Worm (Caenorhabditis elegans) whole organism, early embryonic: ENCODE measurements around the gene psf-1.
"Not testable (repeated sequence)": the region's sequence is repeated elsewhere in the genome, so short reads cannot be mapped to it uniquely, and the experiment has no call there.

ENCODE experiments used
- B0310.2 ChIP-seq: sonication (generic microtip); optimal IDR thresholded peaks from 2 replicates; lab custom pipeline; 2016; ENCODE audit warnings: mild to moderate bottlenecking, missing genetic modification characterization, missing compliant biosample characterization
- F13C5.2 ChIP-seq: sonication (generic microtip); optimal IDR thresholded peaks from 2 replicates; lab custom pipeline; 2017; ENCODE audit warnings: mild to moderate bottlenecking, missing genetic modification characterization, inconsistent platforms, missing compliant biosample characterization
- aly-1 ChIP-seq: sonication (generic microtip); optimal IDR thresholded peaks from 2 replicates; lab custom pipeline; 2016; ENCODE audit warnings: missing genetic modification characterization, missing compliant biosample characterization
- ama-1 ChIP-seq: fragments of 150-350 bp; optimal IDR thresholded peaks from 2 replicates; lab custom pipeline; 2014
- ceh-13 ChIP-seq: fragments of 200-800 bp; sonication (Bioruptor generic); optimal IDR thresholded peaks from 2 replicates; lab custom pipeline; 2018; ENCODE audit warnings: mild to moderate bottlenecking, missing genetic modification characterization, missing compliant biosample characterization
- ceh-36 ChIP-seq: sonication (generic microtip); optimal IDR thresholded peaks from 2 replicates; lab custom pipeline; 2016; ENCODE audit warnings: missing genetic modification characterization, inconsistent platforms, missing compliant biosample characterization
- ets-7 ChIP-seq: sonication (generic microtip); optimal IDR thresholded peaks from 2 replicates; lab custom pipeline; 2016; ENCODE audit warnings: missing genotype, missing genetic modification characterization, missing compliant biosample characterization
- flt-1 ChIP-seq: fragments of 200-800 bp; sonication (Bioruptor generic); IDR thresholded peaks from 2 replicates; pipeline ENCODE4 v1.3.6; 2022; ENCODE audit warnings: missing genetic modification characterization, missing compliant biosample characterization
- hmbx-1 ChIP-seq: sonication (generic microtip); optimal IDR thresholded peaks from 2 replicates; lab custom pipeline; 2016; ENCODE audit warnings: mild to moderate bottlenecking, missing genetic modification characterization, missing compliant biosample characterization
- hmg-4 ChIP-seq: fragments of 200-800 bp; sonication (Bioruptor generic); optimal IDR thresholded peaks from 2 replicates; lab custom pipeline; 2018; ENCODE audit warnings: mild to moderate bottlenecking, missing genetic modification characterization, missing compliant biosample characterization
- hnd-1 ChIP-seq: sonication (generic microtip); optimal IDR thresholded peaks from 2 replicates; lab custom pipeline; 2016; ENCODE audit warnings: missing genetic modification characterization, missing compliant biosample characterization
- pes-1 ChIP-seq: fragments of 200-800 bp; sonication (Bioruptor generic); IDR thresholded peaks from 2 replicates; pipeline ENCODE4 v1.3.6; 2022; ENCODE audit warnings: missing genetic modification reagents, missing genetic modification characterization, missing compliant biosample characterization
- scrt-1 ChIP-seq: fragments of 200-800 bp; sonication (Bioruptor generic); IDR thresholded peaks from 2 replicates; pipeline ENCODE4 v1.3.6; 2022; ENCODE audit warnings: missing genetic modification characterization, missing compliant biosample characterization
- sea-1 ChIP-seq: fragments of 200-800 bp; sonication (Bioruptor generic); conservative IDR thresholded peaks from 2 replicates; pipeline ENCODE4 v1.3.6; 2022; ENCODE audit warnings: missing genetic modification characterization, missing compliant biosample characterization
- tbx-11 ChIP-seq: fragments of 200-800 bp; sonication (Bioruptor generic); IDR thresholded peaks from 2 replicates; pipeline ENCODE4 v1.3.6; 2022; ENCODE audit warnings: missing genetic modification characterization, missing compliant biosample characterization
- tbx-37 ChIP-seq: fragments of 200-800 bp; sonication (Bioruptor generic); conservative IDR thresholded peaks from 2 replicates; pipeline ENCODE4 v1.3.6; 2022; ENCODE audit warnings: missing genetic modification reagents, missing genetic modification characterization, missing compliant biosample characterization
- tra-4 ChIP-seq: sonication (generic microtip); optimal IDR thresholded peaks from 2 replicates; lab custom pipeline; 2017; ENCODE audit warnings: missing genetic modification characterization, missing compliant biosample characterization

psf-1 gene

ce11 chrII:9992474-9992873, 24.0 kb downstream of the psf-1 start:
- TF ChIP-seq tbx-11 (GFP tag; lab: Robert Waterston, UW) (no peak), aly-1 (tag; lab: Kevin White, UChicago) (no peak), ceh-13 (no peak), sea-1 (GFP tag; lab: Robert Waterston, UW) (no peak), pes-1 (no peak), flt-1 (no peak), F13C5.2 (tag; lab: Kevin White, UChicago) (no peak), tra-4 (no peak), ama-1 (no peak), ceh-36 (no peak), tbx-37 (GFP tag; lab: Robert Waterston, UW) (no peak), hmg-4 (no peak)

- no peak for TF ChIP-seq B0310.2
- TF ChIP-seq F13C5.2 (tag; lab: Kevin White, UChicago), result no peak
- TF ChIP-seq aly-1 (tag; lab: Kevin White, UChicago), result no peak
- no peak for TF ChIP-seq flt-1
- no peak for TF ChIP-seq tra-4
- no peak for TF ChIP-seq pes-1
- no peak for TF ChIP-seq sea-1 (GFP tag; lab: Robert Waterston, UW)
- no peak for TF ChIP-seq ceh-13
- TF ChIP-seq tbx-11 (GFP tag; lab: Robert Waterston, UW), result no peak
- no peak for TF ChIP-seq hnd-1 (tag; lab: Kevin White, UChicago)
- TF ChIP-seq tbx-37 (GFP tag; lab: Robert Waterston, UW), result no peak
- no peak for TF ChIP-seq hmg-4
Observed at ce11 chrII:9994679-9995078, 26.2 kb downstream of the psf-1 start.

ce11 chrII:10001065-10001464, 32.6 kb downstream of the psf-1 start, which contains the start of gene nlt-1:
Gene nlt-1 (minus strand): TSS chrII:10001142.
- TF ChIP-seq flt-1 (no peak), pes-1 (no peak), tbx-11 (GFP tag; lab: Robert Waterston, UW) (no peak), ceh-36 (no peak), sea-1 (GFP tag; lab: Robert Waterston, UW) (no peak), tbx-37 (GFP tag; lab: Robert Waterston, UW) (no peak)

ce11 chrII:10001546-10001945, 33.1 kb downstream of the psf-1 start, which contains the start of gene ZK892.3:
Gene ZK892.3 (plus strand): TSS chrII:10001846.
- TF ChIP-seq aly-1 (tag; lab: Kevin White, UChicago), result no peak
- TF ChIP-seq ceh-13, result no peak
- TF ChIP-seq scrt-1 (GFP tag; lab: Robert Waterston, UW), result no peak
- TF ChIP-seq flt-1, result no peak
- no peak for TF ChIP-seq tbx-11 (GFP tag; lab: Robert Waterston, UW)

ce11 chrII:10006266-10006665, 37.8 kb downstream of the psf-1 start, which contains the start of gene ZK892.4:
Gene ZK892.4 (plus strand): TSS chrII:10006566.
- not testable (repeated sequence) for TF ChIP-seq hnd-1 (tag; lab: Kevin White, UChicago); flt-1; tbx-37 (GFP tag; lab: Robert Waterston, UW)

- TF ChIP-seq ama-1 (no peak), ets-7 (tag; lab: Kevin White, UChicago) (no peak), hmg-4 (no peak)
Observed at ce11 chrII:10007917-10008316, 39.4 kb downstream of the psf-1 start, which contains the start of gene ZK892.5. Gene ZK892.5 (plus strand): TSS chrII:10008217.

- TF ChIP-seq aly-1 (tag; lab: Kevin White, UChicago) (no peak), tra-4 (no peak), hnd-1 (tag; lab: Kevin White, UChicago) (no peak), hmbx-1 (tag; lab: Kevin White, UChicago) (no peak), F13C5.2 (tag; lab: Kevin White, UChicago) (no peak), ets-7 (tag; lab: Kevin White, UChicago) (no peak), B0310.2 (no peak), tbx-37 (GFP tag; lab: Robert Waterston, UW) (no peak), flt-1 (no peak), ceh-36 (no peak), scrt-1 (GFP tag; lab: Robert Waterston, UW) (no peak)
Observed at ce11 chrII:10008552-10008951, 40.1 kb downstream of the psf-1 start.

ce11 chrII:10010914-10011313, 42.4 kb downstream of the psf-1 start:
- TF ChIP-seq aly-1 (tag; lab: Kevin White, UChicago), result no peak
- no peak for TF ChIP-seq ets-7 (tag; lab: Kevin White, UChicago)
- TF ChIP-seq hmbx-1 (tag; lab: Kevin White, UChicago), result no peak
- TF ChIP-seq pes-1, result no peak

- no peak for TF ChIP-seq ceh-13
- TF ChIP-seq flt-1, result no peak
- no peak for TF ChIP-seq tra-4
- TF ChIP-seq ceh-36, result no peak
- TF ChIP-seq ama-1, result no peak
- no peak for TF ChIP-seq hmg-4
- TF ChIP-seq pes-1, result no peak
- TF ChIP-seq ets-7 (tag; lab: Kevin White, UChicago), result no peak
- no peak for TF ChIP-seq sea-1 (GFP tag; lab: Robert Waterston, UW)
- no peak for TF ChIP-seq tbx-11 (GFP tag; lab: Robert Waterston, UW)
Observed at ce11 chrII:10011733-10012132, 43.3 kb downstream of the psf-1 start.

ce11 chrII:10012490-10012889, 44.0 kb downstream of the psf-1 start:
- no peak for TF ChIP-seq aly-1 (tag; lab: Kevin White, UChicago)
